Worm (Caenorhabditis elegans) whole organism, L4 larva: ENCODE results near the gene ZK1248.20.

ENCODE experiments used
- F10B5.3 ChIP-seq: sonication (generic microtip); optimal IDR thresholded peaks from 2 replicates; lab custom pipeline; 2016; ENCODE audit warnings: mild to moderate bottlenecking, missing genetic modification characterization, missing compliant biosample characterization
- F44E2.7 ChIP-seq: fragments of 200-800 bp; sonication (Bioruptor generic); IDR thresholded peaks from 2 replicates; pipeline ENCODE4 v2.1.2; 2022; ENCODE audit warnings: missing genetic modification characterization, missing compliant biosample characterization
- T26A8.4 ChIP-seq: fragments of 200-800 bp; sonication (Bioruptor generic); IDR thresholded peaks from 2 replicates; pipeline ENCODE4 v1.3.6; 2022; ENCODE audit warnings: missing genetic modification characterization, missing compliant biosample characterization
- Y105C5A.15 ChIP-seq: fragments of 200-800 bp; sonication (Bioruptor generic); IDR thresholded peaks from 2 replicates; pipeline ENCODE4 v1.3.6; 2022; ENCODE audit warnings: missing genetic modification characterization, missing compliant biosample characterization
- Y5F2A.4 ChIP-seq: fragments of 200-800 bp; sonication (Bioruptor generic); optimal IDR thresholded peaks from 2 replicates; lab custom pipeline; 2018; ENCODE audit warnings: mild to moderate bottlenecking, missing genetic modification characterization, missing compliant biosample characterization
- Y75B8A.6 ChIP-seq: fragments of 200-800 bp; sonication (Bioruptor generic); IDR thresholded peaks from 2 replicates; pipeline ENCODE4 v1.3.6; 2022; ENCODE audit warnings: missing genetic modification reagents, missing genetic modification characterization, missing compliant biosample characterization
- ces-1 ChIP-seq: fragments of 150-350 bp; sonication (generic microtip); optimal IDR thresholded peaks from 4 replicates; lab custom pipeline; 2014; ENCODE audit warnings: missing biosample characterization, missing genetic modification reagents, missing genetic modification characterization
- cey-2 ChIP-seq: sonication (generic microtip); optimal IDR thresholded peaks from 3 replicates; lab custom pipeline; 2017; ENCODE audit warnings: missing genetic modification characterization, mild to moderate bottlenecking, missing compliant biosample characterization, antibody characterized with exemption, borderline replicate concordance; ENCODE audit not compliant: insufficient read depth
- ctbp-1 ChIP-seq: fragments of 200-800 bp; sonication (Bioruptor generic); IDR thresholded peaks from 2 replicates; pipeline ENCODE4 v1.3.6; 2022; ENCODE audit warnings: missing genetic modification reagents, missing genetic modification characterization, missing compliant biosample characterization
- daf-16 ChIP-seq, 3 experiments: sonication (generic microtip); optimal IDR thresholded peaks; 2 replicates each; lab custom pipeline; 2016 to 2017; ENCODE audit warnings: missing genetic modification characterization in 3 of 3, missing genetic modification reagents in 3 of 3, mild to moderate bottlenecking in 2 of 3, missing compliant biosample characterization in 2 of 3, missing biosample characterization in 1 of 3, moderate library complexity in 1 of 3
- daf-8 ChIP-seq: fragments of 200-800 bp; sonication (Bioruptor generic); IDR thresholded peaks from 2 replicates; pipeline ENCODE4 v1.3.6; 2022; ENCODE audit warnings: missing genetic modification characterization, missing compliant biosample characterization
- dmd-6 ChIP-seq: fragments of 200-800 bp; sonication (Bioruptor generic); IDR thresholded peaks from 2 replicates; pipeline ENCODE4 v1.3.6; 2022; ENCODE audit warnings: missing genetic modification reagents, missing genetic modification characterization, missing compliant biosample characterization
- dmd-8 ChIP-seq: fragments of 200-800 bp; sonication (Bioruptor generic); IDR thresholded peaks from 2 replicates; pipeline ENCODE4 v1.3.6; 2022; ENCODE audit warnings: missing genetic modification characterization, missing compliant biosample characterization
- dpl-1 ChIP-seq: fragments of 150-350 bp; optimal IDR thresholded peaks from 2 replicates; lab custom pipeline; 2014; ENCODE audit warnings: missing biosample characterization, missing genetic modification reagents, missing genetic modification characterization
- dve-1 ChIP-seq: sonication (generic microtip); optimal IDR thresholded peaks from 2 replicates; lab custom pipeline; 2017; ENCODE audit warnings: antibody characterized with exemption, mild to moderate bottlenecking, missing genetic modification characterization, missing compliant biosample characterization; ENCODE audit not compliant: insufficient read depth
- hlh-11 ChIP-seq: fragments of 200-800 bp; sonication (Bioruptor generic); optimal IDR thresholded peaks from 2 replicates; lab custom pipeline; 2018; ENCODE audit warnings: mild to moderate bottlenecking, missing genetic modification characterization, missing compliant biosample characterization
- lin-38 ChIP-seq: fragments of 200-800 bp; sonication (Bioruptor generic); IDR thresholded peaks from 2 replicates; pipeline ENCODE4 v1.3.6; 2022; ENCODE audit warnings: missing genetic modification reagents, missing genetic modification characterization, missing compliant biosample characterization
- lsy-2 ChIP-seq, 2 experiments: fragments of 150-350 bp in 1 of 2; sonication (generic microtip) in 1 of 2; optimal IDR thresholded peaks; 2 replicates each; lab custom pipeline; 2014 to 2017; ENCODE audit warnings: missing biosample characterization in 2 of 2, missing genetic modification characterization in 2 of 2
- mep-1 ChIP-seq: fragments of 150-350 bp; sonication (generic microtip); optimal IDR thresholded peaks from 3 replicates; lab custom pipeline; 2014; ENCODE audit warnings: missing biosample characterization, missing genetic modification characterization
- nhr-11 ChIP-seq: fragments of 150-350 bp; optimal IDR thresholded peaks from 2 replicates; lab custom pipeline; 2014; ENCODE audit warnings: missing biosample characterization, missing genetic modification characterization
- nhr-28 ChIP-seq: fragments of 150-350 bp; optimal IDR thresholded peaks from 2 replicates; lab custom pipeline; 2014; ENCODE audit warnings: missing biosample characterization, missing genetic modification characterization
- nhr-6 ChIP-seq: fragments of 150-350 bp; optimal IDR thresholded peaks from 2 replicates; lab custom pipeline; 2014; ENCODE audit warnings: missing biosample characterization, missing genetic modification characterization
- sdz-12 ChIP-seq: fragments of 200-800 bp; sonication (Bioruptor generic); optimal IDR thresholded peaks from 2 replicates; lab custom pipeline; 2018; ENCODE audit warnings: mild to moderate bottlenecking, missing genetic modification characterization, missing compliant biosample characterization
- set-16 ChIP-seq: fragments of 200-800 bp; sonication (Bioruptor generic); IDR thresholded peaks from 2 replicates; pipeline ENCODE4 v1.3.6; 2022; ENCODE audit warnings: missing genetic modification reagents, missing genetic modification characterization, missing compliant biosample characterization
- unc-39 ChIP-seq: sonication (generic microtip); optimal IDR thresholded peaks from 2 replicates; lab custom pipeline; 2017; ENCODE audit warnings: missing biosample characterization, missing genetic modification characterization
- unc-62 ChIP-seq, 3 experiments: fragments of 150-350 bp in 1 of 3; sonication (generic microtip); optimal IDR thresholded peaks in 2 of 3; peaks in 1 of 3; 1 replicate in 1 of 3; 2 replicates in 2 of 3; lab custom pipeline; 2014 to 2017; ENCODE audit warnings: missing biosample characterization in 3 of 3, missing genetic modification characterization in 3 of 3, missing genetic modification reagents in 3 of 3, missing genotype in 1 of 3
- zag-1 ChIP-seq: fragments of 150-350 bp; optimal IDR thresholded peaks from 2 replicates; lab custom pipeline; 2014; ENCODE audit warnings: missing biosample characterization, missing genetic modification characterization
- zip-11 ChIP-seq: fragments of 200-800 bp; sonication (Bioruptor generic); IDR thresholded peaks from 2 replicates; pipeline ENCODE4 v1.3.6; 2022; ENCODE audit warnings: missing genetic modification characterization, missing compliant biosample characterization

The ZK1248.20 gene

DNA sequence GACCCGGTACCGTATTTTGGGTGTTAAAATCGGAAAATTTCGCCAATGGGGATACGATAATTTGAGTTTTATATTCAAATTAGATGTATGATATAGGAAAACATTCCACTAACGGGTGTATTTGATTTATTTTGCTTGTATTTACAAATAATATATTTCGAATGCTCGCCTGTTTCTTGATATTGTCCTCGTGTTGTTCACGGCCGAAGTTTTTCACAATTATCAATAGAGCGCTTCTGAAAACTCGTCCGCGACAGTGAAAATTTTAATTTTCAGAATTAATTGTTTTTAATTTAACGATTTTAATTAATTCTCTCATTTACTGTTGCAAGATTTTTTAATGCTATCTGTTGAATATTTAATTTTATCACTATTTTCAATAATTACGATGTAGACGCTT is 3.2 kb downstream of the ZK1248.20 start (continued):
- no peak for TF ChIP-seq Y75B8A.6 (GFP tag; lab: Robert Waterston, UW)
- peak; percentile 22 for TF ChIP-seq nhr-28
- TF ChIP-seq nhr-6 = no peak

DNA sequence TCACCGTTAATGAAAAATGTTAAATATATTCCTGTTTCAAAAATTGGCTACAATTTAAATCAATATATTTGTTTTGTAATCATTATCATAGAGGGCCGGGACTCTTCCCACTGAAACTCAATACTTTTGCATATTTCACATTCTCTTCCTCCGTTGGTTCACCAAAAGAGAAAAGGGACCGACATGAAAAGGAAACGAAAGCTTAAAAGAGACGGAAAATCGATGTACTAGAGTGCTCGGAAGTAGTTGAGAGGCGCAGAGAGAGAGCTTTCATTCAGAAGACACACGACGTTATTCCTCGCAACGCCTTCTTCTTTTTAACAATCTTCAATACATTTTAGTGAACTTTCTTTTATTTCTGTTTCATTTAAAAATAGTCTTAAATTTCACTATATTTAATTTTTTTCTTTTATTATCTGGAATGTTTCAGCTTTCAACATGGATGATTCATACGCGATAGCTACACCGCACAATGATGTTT is 3.9 kb downstream of the ZK1248.20 start, which contains the start of gene ehs-1:
Gene ehs-1 (plus strand): TSS at position 431 of the 481 bp plus-strand sequence.
- TF ChIP-seq dve-1 (no peak), dpl-1 (GFP tag; lab: Kevin White, UChicago) (peak; percentile 2), F10B5.3 (no peak), lsy-2 (tag; optimal IDR thresholded peaks at IDR 0.05; lab: Kevin White, UChicago) (peak in 1 of 2 experiments; percentile 19), ctbp-1 (GFP tag; lab: Robert Waterston, UW) (0 out of 2 replicates have a peak, but pooled peaks have one; percentile 10), ces-1 (no peak), daf-8 (no peak), dmd-8 (GFP tag; lab: Robert Waterston, UW) (no peak)

DNA sequence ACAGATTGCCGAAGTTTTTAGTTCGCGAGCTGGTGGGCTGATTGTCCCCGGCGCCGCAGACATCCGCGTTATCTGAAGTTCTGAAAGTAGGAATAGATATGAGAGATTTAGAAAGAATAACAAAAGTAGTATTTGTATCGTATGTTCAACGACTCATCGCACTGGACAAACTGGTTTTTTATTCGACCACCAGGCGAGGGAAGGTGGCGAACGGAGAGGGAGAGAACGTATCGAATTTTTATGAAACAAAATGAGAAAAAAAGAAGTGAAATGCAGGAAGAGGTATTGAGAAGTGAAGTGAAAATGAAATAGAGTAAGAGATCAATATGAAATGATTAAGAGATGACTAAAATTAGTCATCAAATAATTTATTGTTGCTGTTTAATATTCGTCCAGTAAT is 10.9 kb downstream of the ZK1248.20 start, which contains the start of gene tbc-2:
Gene tbc-2 (minus strand): TSS at position 80 of the 400 bp plus-strand sequence.
- TF ChIP-seq nhr-11 (tag; lab: Kevin White, UChicago) = no peak
- TF ChIP-seq unc-62 (GFP tag; optimal IDR thresholded peaks at IDR 0.05 in 1 of 2; lab: Kevin White, UChicago) = peak in 1 of 2 experiments; percentile 51
- no peak for TF ChIP-seq unc-62 (tag; optimal IDR thresholded peaks at IDR 0.05; lab: Kevin White, UChicago)
- peak; percentile 36 for TF ChIP-seq nhr-28

DNA sequence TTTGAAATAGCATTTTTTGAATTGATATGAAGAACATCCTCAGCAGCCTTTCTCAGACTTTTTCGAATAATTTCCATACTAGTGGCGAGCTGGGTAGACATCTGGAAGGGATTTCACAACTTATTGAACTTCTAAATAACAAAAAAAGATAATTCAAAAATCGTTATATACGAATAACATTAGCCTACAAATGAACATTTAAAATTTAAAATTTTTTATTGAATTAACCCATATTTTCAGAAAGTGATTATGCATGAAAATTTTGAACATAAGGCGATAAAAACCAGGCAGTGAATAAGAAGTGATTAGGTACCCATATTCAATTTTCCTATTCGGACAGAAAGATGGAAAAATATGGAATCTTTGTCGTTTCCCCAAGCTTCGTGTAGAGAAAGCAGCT is 12.0 kb downstream of the ZK1248.20 start, which contains the start of gene ZK1248.11:
Gene ZK1248.11 (minus strand): TSS at position 101 of the 400 bp plus-strand sequence.
- no peak for TF ChIP-seq nhr-11 (tag; lab: Kevin White, UChicago)
- no peak for TF ChIP-seq T26A8.4 (GFP tag; lab: Robert Waterston, UW)
- TF ChIP-seq sdz-12 = no peak
- no peak for TF ChIP-seq F44E2.7 (GFP tag; lab: Robert Waterston, UW)
- no peak for TF ChIP-seq Y5F2A.4 (GFP tag; lab: Kevin White, UChicago)
- no peak for TF ChIP-seq zag-1 (tag; lab: Kevin White, UChicago)

DNA sequence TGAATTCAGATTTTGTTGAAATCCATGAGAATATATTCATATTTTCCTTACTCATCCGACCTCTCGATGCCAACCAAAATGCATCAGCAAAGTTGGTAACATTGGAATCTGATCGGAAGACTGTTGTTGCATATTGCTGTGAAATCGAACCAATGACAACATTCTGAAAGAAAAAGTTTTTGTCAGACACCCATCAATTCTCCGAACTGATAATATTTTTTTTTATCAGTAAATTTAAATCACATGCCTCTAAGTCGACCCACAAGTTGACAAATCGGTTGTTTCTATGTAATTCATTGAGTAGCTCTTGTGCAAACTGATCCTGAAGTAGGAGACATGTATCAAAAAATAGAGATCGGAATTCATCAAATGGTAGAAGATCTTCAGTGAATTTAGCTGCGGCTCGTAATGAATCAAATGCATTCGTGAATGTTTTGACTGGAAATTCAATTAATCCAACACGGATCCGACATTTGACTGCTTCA is 13.5 kb downstream of the ZK1248.20 start, which contains the start of gene col-74:
Gene col-74 (plus strand): TSS at position 435 of the 485 bp plus-strand sequence.
- TF ChIP-seq Y105C5A.15 (GFP tag; lab: Robert Waterston, UW) (no peak), unc-62 (GFP tag; optimal IDR thresholded peaks at IDR 0.05 in 1 of 2; lab: Kevin White, UChicago) (peak in 1 of 2 experiments; percentile 2), unc-62 (tag; optimal IDR thresholded peaks at IDR 0.05; lab: Kevin White, UChicago) (no peak), hlh-11 (tag; lab: Kevin White, UChicago) (peak; percentile 42), daf-16 (GFP tag; optimal IDR thresholded peaks at IDR 0.05; lab: Kevin White, UChicago) (no peak), daf-16 (tag; optimal IDR thresholded peaks at IDR 0.05; lab: Kevin White, UChicago) (peak; percentile 60), dve-1 (peak; percentile 56), ces-1 (no peak), unc-39 (tag; lab: Kevin White, UChicago) (no peak), cey-2 (tag; lab: Kevin White, UChicago) (no peak), zip-11 (GFP tag; lab: Robert Waterston, UW) (no peak), lin-38 (GFP tag; lab: Robert Waterston, UW) (no peak), dmd-6 (peak; percentile 75), mep-1 (no peak)

DNA sequence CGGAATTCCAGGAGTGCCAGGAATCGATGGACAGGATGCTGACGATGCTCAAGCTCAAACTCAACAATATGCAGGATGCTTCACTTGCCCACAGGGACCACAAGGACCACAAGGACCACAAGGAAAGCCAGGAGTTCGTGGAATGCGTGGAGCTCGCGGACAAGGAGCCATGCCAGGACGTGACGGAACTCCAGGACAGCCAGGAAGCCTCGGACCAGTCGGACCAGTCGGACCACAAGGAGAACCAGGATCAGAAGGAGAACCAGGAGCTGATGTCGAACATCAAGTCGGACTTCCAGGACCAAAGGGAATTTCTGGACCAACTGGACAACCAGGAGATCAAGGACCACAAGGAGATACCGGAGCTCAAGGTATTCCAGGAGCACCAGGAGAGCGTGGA is 14.9 kb downstream of the ZK1248.20 start:
- TF ChIP-seq set-16 (peak; percentile 79), ces-1 (no peak)
